Worm (Caenorhabditis elegans): ENCODE results near the gene pnn-1.

The pnn-1 gene

ce11 chrV:13003378-13003777, 32.5 kb downstream of the pnn-1 start (continued):
- TF ChIP-seq nfyb-1 (GFP tag; IDR thresholded peaks at IDR 0.05) (peak; percentile 85), hmg-1.2 (GFP tag; IDR thresholded peaks at IDR 0.05) (peak; percentile 78), aptf-3 (GFP tag; IDR thresholded peaks at IDR 0.05) (0 out of 2 replicates have a peak, but pooled peaks have one; percentile 13), B0019.2 (GFP tag; conservative IDR thresholded peaks at IDR 0.05) (no peak), nhr-90 (tag; optimal IDR thresholded peaks at IDR 0.05) (peak; percentile 76), ceh-40 (GFP tag; IDR thresholded peaks at IDR 0.05) (peak; percentile 18; the same call in 1 of the 2 replicates), die-1 (tag; optimal IDR thresholded peaks at IDR 0.05) (peak; percentile 79), Y56A3A.18 (GFP tag; IDR thresholded peaks at IDR 0.05) (peak; percentile 39; the same call in 1 of the 2 replicates), F23B12.7 (tag; optimal IDR thresholded peaks at IDR 0.05; ENCODE audit: insufficient read depth) (peak; percentile 76), T07F8.4 (tag; optimal IDR thresholded peaks at IDR 0.05) (peak; percentile 68), ceh-100 (GFP tag; IDR thresholded peaks at IDR 0.05) (peak; percentile 68), tbp1 (GFP tag; optimal IDR thresholded peaks at IDR 0.05) (peak; percentile 90), B0336.3 (GFP tag; IDR thresholded peaks at IDR 0.05) (peak; percentile 37), chd-7 (tag; optimal IDR thresholded peaks at IDR 0.05) (peak; percentile 79), lir-1 (GFP tag; conservative IDR thresholded peaks at IDR 0.05) (0 out of 2 replicates have a peak, but pooled peaks have one; percentile 42), F57A8.1 (GFP tag; optimal IDR thresholded peaks at IDR 0.05) (peak; percentile 38), attf-5 (GFP tag; optimal IDR thresholded peaks at IDR 0.05) (no peak), xnd-1 (tag; optimal IDR thresholded peaks at IDR 0.05) (no peak), ztf-25 (GFP tag; IDR thresholded peaks at IDR 0.05) (no peak), madf-6 (GFP tag; IDR thresholded peaks at IDR 0.05) (peak; percentile 65), snpc-1.1 (tag; optimal IDR thresholded peaks at IDR 0.05; ENCODE audit: insufficient read depth) (no peak), repo-1 (tag; optimal IDR thresholded peaks at IDR 0.05) (peak; percentile 86), tbx-9 (tag; optimal IDR thresholded peaks at IDR 0.05; ENCODE audit: borderline replicate concordance) (no peak), dpl-1 (GFP tag; optimal IDR thresholded peaks at IDR 0.05) (no peak), bed-2 (GFP tag; IDR thresholded peaks at IDR 0.05) (no peak), sdz-38 (tag; optimal IDR thresholded peaks at IDR 0.05) (no peak), nhr-179 (tag; optimal IDR thresholded peaks at IDR 0.05) (peak; percentile 0), lin-26 (GFP tag; IDR thresholded peaks at IDR 0.05) (peak; percentile 87), sptf-2 (GFP tag; optimal IDR thresholded peaks at IDR 0.05) (peak; percentile 37), F57C9.4 (tag; optimal IDR thresholded peaks at IDR 0.05) (no peak), zim-3 (tag; optimal IDR thresholded peaks at IDR 0.05) (peak; percentile 87), K11D2.4 (GFP tag; IDR thresholded peaks at IDR 0.05) (no peak), lin-54 (GFP tag; optimal IDR thresholded peaks at IDR 0.05) (peak; percentile 63), sea-2 (GFP tag; IDR thresholded peaks at IDR 0.05) (no peak), somi-1 (GFP tag; optimal IDR thresholded peaks at IDR 0.05) (peak; percentile 46), him-1 (tag; optimal IDR thresholded peaks at IDR 0.05) (peak; percentile 39), egl-18 (GFP tag; IDR thresholded peaks at IDR 0.05) (no peak), nhr-80 (tag; optimal IDR thresholded peaks at IDR 0.05) (peak; percentile 43), Y67H2A.10 (GFP tag; conservative IDR thresholded peaks at IDR 0.05) (no peak)

- TF ChIP-seq zfh-2 (GFP tag; conservative IDR thresholded peaks at IDR 0.05) (peak; percentile 88), F37B4.10 (GFP tag; IDR thresholded peaks at IDR 0.05) (0 out of 2 replicates have a peak, but pooled peaks have one; percentile 25), lin-26 (GFP tag; IDR thresholded peaks at IDR 0.05) (0 out of 2 replicates have a peak, but pooled peaks have one; percentile 34), K11D2.4 (GFP tag; IDR thresholded peaks at IDR 0.05) (0 out of 2 replicates have a peak, but pooled peaks have one; percentile 11), ztf-22 (GFP tag; optimal IDR thresholded peaks at IDR 0.05) (no peak), ccch-3 (GFP tag; optimal IDR thresholded peaks at IDR 0.05) (no peak), egrh-3 (GFP tag; IDR thresholded peaks at IDR 0.05) (peak; percentile 69), D2030.7 (GFP tag; IDR thresholded peaks at IDR 0.05) (peak; percentile 24; the same call in 1 of the 2 replicates)
Observed at ce11 chrV:13004374-13004773, 33.5 kb downstream of the pnn-1 start.
